Worm (Caenorhabditis elegans): ENCODE results near the gene F58B3.4.

- TF ChIP-seq T22C8.4 (GFP tag; IDR thresholded peaks at IDR 0.05) (no peak), klf-2 (GFP tag; conservative IDR thresholded peaks at IDR 0.05) (no peak), cog-1 (tag; optimal IDR thresholded peaks at IDR 0.05) (no peak), med-1 (GFP tag; optimal IDR thresholded peaks at IDR 0.05; ENCODE audit: insufficient read depth) (no peak)
These were observed 18.7 kb upstream of the F58B3.4 start for ce11 chrIV:11650344-11650743.
